Fruit fly (Drosophila melanogaster) whole organism, prepupa: ENCODE results near the gene CG18596.
A peak's percentile ranks its signal among the peaks of the same experiment; 100 is the strongest.

Experiments
- Blimp-1 ChIP-seq: fragments of 200-800 bp; sonication (Bioruptor generic); optimal IDR thresholded peaks from 3 replicates; lab custom pipeline; 2017; ENCODE audit warnings: missing biosample characterization, missing genetic modification characterization, mild to moderate bottlenecking, moderate library complexity, missing genetic modification reagents
- CG10631 ChIP-seq: fragments of 200-800 bp; sonication (Bioruptor generic); optimal IDR thresholded peaks from 2 replicates; lab custom pipeline; 2016; ENCODE audit warnings: missing biosample characterization, missing genetic modification characterization
- CG10669 ChIP-seq: fragments of 200-800 bp; sonication (Bioruptor generic); optimal IDR thresholded peaks from 3 replicates; lab custom pipeline; 2018; ENCODE audit warnings: missing biosample characterization, mild to moderate bottlenecking, missing genetic modification characterization, moderate library complexity
- CG11294 ChIP-seq: fragments of 200-800 bp; sonication (Bioruptor generic); IDR thresholded peaks from 2 replicates; pipeline ENCODE4 v1.3.6; 2022; ENCODE audit warnings: missing biosample characterization, missing genetic modification characterization
- CG11762 ChIP-seq: fragments of 200-800 bp; sonication (Bioruptor generic); optimal IDR thresholded peaks from 3 replicates; lab custom pipeline; 2016; ENCODE audit warnings: missing biosample characterization, missing genetic modification characterization; ENCODE audit not compliant: insufficient read depth
- CG11902 ChIP-seq: fragments of 200-800 bp; sonication (Bioruptor generic); optimal IDR thresholded peaks from 3 replicates; lab custom pipeline; 2016; ENCODE audit warnings: missing biosample characterization, missing genetic modification characterization
- CG15336 ChIP-seq: fragments of 200-800 bp; sonication (Bioruptor generic); IDR thresholded peaks from 2 replicates; pipeline ENCODE4 v1.3.6; 2022; ENCODE audit warnings: missing biosample characterization, missing genetic modification characterization
- CG1621 ChIP-seq: fragments of 200-800 bp; sonication (Bioruptor generic); optimal IDR thresholded peaks from 3 replicates; lab custom pipeline; 2018; ENCODE audit warnings: missing biosample characterization, mild to moderate bottlenecking, missing genetic modification characterization
- CG16779 ChIP-seq: fragments of 200-800 bp; sonication (Bioruptor generic); optimal IDR thresholded peaks from 3 replicates; lab custom pipeline; 2017; ENCODE audit warnings: missing biosample characterization, mild to moderate bottlenecking, missing genetic modification characterization
- CG3032 ChIP-seq: fragments of 200-800 bp; optimal IDR thresholded peaks from 2 replicates; lab custom pipeline; 2019; ENCODE audit warnings: missing biosample characterization, mild to moderate bottlenecking, missing genetic modification characterization, moderate library complexity
- CG31627 ChIP-seq: fragments of 200-800 bp; sonication (Bioruptor generic); optimal IDR thresholded peaks from 3 replicates; lab custom pipeline; 2016; ENCODE audit warnings: missing biosample characterization, missing genetic modification characterization
- CG32006 ChIP-seq: fragments of 200-800 bp; sonication (Bioruptor generic); optimal IDR thresholded peaks from 3 replicates; lab custom pipeline; 2017; ENCODE audit warnings: missing biosample characterization, mild to moderate bottlenecking, missing genetic modification characterization
- CG34406 ChIP-seq: fragments of 200-800 bp; sonication (Bioruptor generic); optimal IDR thresholded peaks from 3 replicates; lab custom pipeline; 2016; ENCODE audit warnings: missing biosample characterization, missing genetic modification characterization
- CG3919 ChIP-seq: fragments of 200-800 bp; sonication (Bioruptor generic); optimal IDR thresholded peaks from 3 replicates; lab custom pipeline; 2016; ENCODE audit warnings: missing biosample characterization, missing genetic modification characterization
- CG4318 ChIP-seq: fragments of 200-800 bp; sonication (Bioruptor generic); optimal IDR thresholded peaks from 3 replicates; lab custom pipeline; 2017; ENCODE audit warnings: missing biosample characterization, mild to moderate bottlenecking, missing genetic modification characterization
- CG6163 ChIP-seq: fragments of 200-800 bp; sonication (Bioruptor generic); IDR thresholded peaks from 3 replicates; pipeline ENCODE4 v1.3.6; 2022; ENCODE audit warnings: missing biosample characterization, missing genetic modification characterization
- CG6276 ChIP-seq: fragments of 200-800 bp; sonication (Bioruptor generic); optimal IDR thresholded peaks from 2 replicates; lab custom pipeline; 2017; ENCODE audit warnings: missing biosample characterization, mild to moderate bottlenecking, missing genetic modification characterization
- CG6792 ChIP-seq: fragments of 200-800 bp; sonication (Bioruptor generic); optimal IDR thresholded peaks from 3 replicates; lab custom pipeline; 2016; ENCODE audit warnings: missing biosample characterization, missing genetic modification characterization
- CG6808 ChIP-seq: fragments of 200-800 bp; sonication (Bioruptor generic); optimal IDR thresholded peaks from 3 replicates; lab custom pipeline; 2017; ENCODE audit warnings: missing biosample characterization, missing genetic modification characterization, mild to moderate bottlenecking, moderate library complexity, missing genetic modification reagents
- CG6854 ChIP-seq: fragments of 200-800 bp; sonication (Bioruptor generic); optimal IDR thresholded peaks from 2 replicates; lab custom pipeline; 2017; ENCODE audit warnings: missing biosample characterization, mild to moderate bottlenecking, missing genetic modification characterization
- CG7368 ChIP-seq: fragments of 200-800 bp; sonication (Bioruptor generic); optimal IDR thresholded peaks from 3 replicates; lab custom pipeline; 2016; ENCODE audit warnings: missing biosample characterization, missing genetic modification characterization
- CG8119 ChIP-seq: fragments of 200-800 bp; sonication (Bioruptor generic); IDR thresholded peaks from 3 replicates; pipeline ENCODE4 v1.3.6; 2022; ENCODE audit warnings: missing biosample characterization, missing genetic modification characterization
- CG8319 ChIP-seq: fragments of 200-800 bp; sonication (Bioruptor generic); optimal IDR thresholded peaks from 3 replicates; lab custom pipeline; 2016; ENCODE audit warnings: missing biosample characterization, missing genetic modification characterization
- CG9139 ChIP-seq: fragments of 200-800 bp; sonication (Bioruptor generic); optimal IDR thresholded peaks from 3 replicates; lab custom pipeline; 2017; ENCODE audit warnings: missing biosample characterization, mild to moderate bottlenecking, missing genetic modification characterization
- Eip75B ChIP-seq: fragments of 200-800 bp; sonication (Bioruptor generic); optimal IDR thresholded peaks from 3 replicates; lab custom pipeline; 2016; ENCODE audit warnings: missing biosample characterization, missing genetic modification characterization
- Eip78C ChIP-seq: fragments of 200-800 bp; sonication (Bioruptor generic); peaks from one replicate; lab custom pipeline; 2016; ENCODE audit warnings: missing biosample characterization, missing genetic modification characterization
- Eip93F ChIP-seq: fragments of 200-800 bp; sonication (Bioruptor generic); optimal IDR thresholded peaks from 2 replicates; lab custom pipeline; 2016; ENCODE audit warnings: missing biosample characterization, mild to moderate bottlenecking, missing genetic modification characterization
- Ets21C ChIP-seq: fragments of 200-800 bp; sonication (Bioruptor generic); optimal IDR thresholded peaks from 3 replicates; lab custom pipeline; 2016; ENCODE audit warnings: missing biosample characterization, missing genetic modification characterization
- Ets96B ChIP-seq: fragments of 200-800 bp; optimal IDR thresholded peaks from 2 replicates; lab custom pipeline; 2019; ENCODE audit warnings: missing biosample characterization, mild to moderate bottlenecking, missing genetic modification characterization, moderate library complexity
- Gug ChIP-seq: fragments of 200-800 bp; sonication (Bioruptor generic); IDR thresholded peaks from 2 replicates; pipeline ENCODE4 v1.3.6; 2022; ENCODE audit warnings: missing biosample characterization, missing genetic modification characterization
- Hr39 ChIP-seq: fragments of 200-800 bp; sonication (Bioruptor generic); optimal IDR thresholded peaks from 2 replicates; lab custom pipeline; 2016; ENCODE audit warnings: missing biosample characterization, missing genetic modification characterization
- Met ChIP-seq: fragments of 200-800 bp; sonication (Bioruptor generic); optimal IDR thresholded peaks from 3 replicates; lab custom pipeline; 2016; ENCODE audit warnings: missing biosample characterization, missing genetic modification characterization
- OdsH ChIP-seq: fragments of 200-800 bp; sonication (Bioruptor generic); optimal IDR thresholded peaks from 3 replicates; lab custom pipeline; 2016; ENCODE audit warnings: missing biosample characterization, missing genetic modification characterization
- Smox ChIP-seq: fragments of 200-800 bp; sonication (Bioruptor generic); optimal IDR thresholded peaks from 3 replicates; lab custom pipeline; 2016; ENCODE audit warnings: missing biosample characterization, missing genetic modification characterization
- Sox102F ChIP-seq: fragments of 200-800 bp; sonication (Bioruptor generic); optimal IDR thresholded peaks from 2 replicates; lab custom pipeline; 2016; ENCODE audit warnings: missing biosample characterization, mild to moderate bottlenecking, missing genetic modification characterization
- Sox14 ChIP-seq: fragments of 200-800 bp; sonication (Bioruptor generic); optimal IDR thresholded peaks from 3 replicates; lab custom pipeline; 2016; ENCODE audit warnings: missing biosample characterization, missing genetic modification characterization
- dac ChIP-seq: fragments of 200-800 bp; sonication (Bioruptor generic); optimal IDR thresholded peaks from 2 replicates; lab custom pipeline; 2017; ENCODE audit warnings: missing biosample characterization, mild to moderate bottlenecking, missing genetic modification characterization
- dsx ChIP-seq: fragments of 200-800 bp; optimal IDR thresholded peaks from 3 replicates; lab custom pipeline; 2019; ENCODE audit warnings: missing biosample characterization, mild to moderate bottlenecking, missing genetic modification characterization, moderate library complexity; ENCODE audit not compliant: poor library complexity, severe bottlenecking
- esn ChIP-seq: fragments of 200-800 bp; sonication (Bioruptor generic); optimal IDR thresholded peaks from 2 replicates; lab custom pipeline; 2016; ENCODE audit warnings: missing biosample characterization, mild to moderate bottlenecking, missing genetic modification characterization, moderate library complexity
- fd59A ChIP-seq: fragments of 200-800 bp; sonication (Bioruptor generic); optimal IDR thresholded peaks from 2 replicates; lab custom pipeline; 2017; ENCODE audit warnings: missing biosample characterization, mild to moderate bottlenecking, missing genetic modification characterization, missing genetic modification reagents
- fkh ChIP-seq: fragments of 200-800 bp; sonication (Bioruptor generic); optimal IDR thresholded peaks from 3 replicates; lab custom pipeline; 2017; ENCODE audit warnings: missing biosample characterization, mild to moderate bottlenecking, missing genetic modification characterization, moderate library complexity
- lz ChIP-seq: fragments of 200-800 bp; sonication (Bioruptor generic); optimal IDR thresholded peaks from 3 replicates; lab custom pipeline; 2016; ENCODE audit warnings: missing biosample characterization, missing genetic modification characterization
- net ChIP-seq: fragments of 200-800 bp; sonication (Bioruptor generic); optimal IDR thresholded peaks from 3 replicates; lab custom pipeline; 2016; ENCODE audit warnings: missing biosample characterization, missing genetic modification characterization
- pdm3 ChIP-seq: fragments of 200-800 bp; sonication (Bioruptor generic); optimal IDR thresholded peaks from 3 replicates; lab custom pipeline; 2016; ENCODE audit warnings: missing biosample characterization, missing genetic modification characterization
- salr ChIP-seq, 2 experiments: fragments of 200-800 bp; sonication (Bioruptor generic); optimal IDR thresholded peaks; 3 replicates each; lab custom pipeline; 2016 to 2018; ENCODE audit warnings: missing biosample characterization in 2 of 2, missing genetic modification characterization in 2 of 2, mild to moderate bottlenecking in 1 of 2
- spab ChIP-seq: fragments of 200-800 bp; sonication (Bioruptor generic); optimal IDR thresholded peaks from 2 replicates; lab custom pipeline; 2017; ENCODE audit warnings: missing biosample characterization, mild to moderate bottlenecking, missing genetic modification characterization, missing genetic modification reagents
- ss ChIP-seq, 2 experiments: fragments of 200-800 bp; sonication (Bioruptor generic); optimal IDR thresholded peaks; 2 replicates in 1 of 2; 3 replicates in 1 of 2; lab custom pipeline; 2017 to 2018; ENCODE audit warnings: mild to moderate bottlenecking in 2 of 2, missing biosample characterization in 2 of 2, missing genetic modification characterization in 2 of 2, moderate library complexity in 1 of 2
- topi ChIP-seq: fragments of 200-800 bp; sonication (Bioruptor generic); optimal IDR thresholded peaks from 3 replicates; lab custom pipeline; 2016; ENCODE audit warnings: missing biosample characterization, missing genetic modification characterization
- vri ChIP-seq: fragments of 200-800 bp; sonication (Bioruptor generic); optimal IDR thresholded peaks from 3 replicates; lab custom pipeline; 2016; ENCODE audit warnings: missing biosample characterization, mild to moderate bottlenecking, missing genetic modification characterization

CG18596 gene

DNA sequence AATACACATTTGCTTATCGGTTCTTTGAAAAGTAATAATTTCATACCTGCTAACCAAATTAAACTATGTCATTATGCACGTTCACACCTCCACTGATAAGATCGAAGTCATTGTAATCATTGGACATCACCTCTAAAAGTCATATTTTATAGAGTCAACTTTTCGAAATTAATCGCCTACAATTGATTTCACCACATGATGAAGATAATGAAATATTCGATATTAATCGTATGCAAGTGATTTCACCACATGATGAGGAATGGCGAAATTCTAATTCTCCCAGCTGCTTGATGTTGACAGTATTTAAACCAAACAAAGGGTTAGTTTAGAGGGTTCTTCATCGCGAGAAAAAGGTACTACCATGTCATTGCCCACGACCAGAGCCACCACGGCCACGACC lies at the start of gene CG18596:
CG18596 (plus strand) TSS at position 250 of the 400 bp plus-strand sequence.
- TF ChIP-seq Hr39 (GFP tag; lab: Kevin White, UChicago) (no peak), CG8319 (GFP tag; lab: Kevin White, UChicago) (no peak)

dm6 chr3R:22328665-22329350 lies 46.9 kb upstream of the CG18596 start, which contains the start of gene CG7080:
TSS of gene CG7080 (plus strand) at chr3R:22329300.
- peak; percentile 4 for TF ChIP-seq CG31627 (GFP tag; lab: Kevin White, UChicago)
- TF ChIP-seq CG16779 (tag; lab: Kevin White, UChicago), result no peak
- TF ChIP-seq Smox (GFP tag; lab: Kevin White, UChicago), result peak; percentile 23
- TF ChIP-seq lz (GFP tag; lab: Kevin White, UChicago), result no peak
- TF ChIP-seq net, result peak; percentile 7
- TF ChIP-seq fd59A, result no peak
- peak; percentile 2 for TF ChIP-seq Blimp-1 (GFP tag; lab: Kevin White, UChicago)
- TF ChIP-seq OdsH (GFP tag; lab: Kevin White, UChicago), result peak; percentile 17
- TF ChIP-seq CG8119 (GFP tag; lab: Robert Waterston, UW), result no peak
- TF ChIP-seq ss (GFP tag; optimal IDR thresholded peaks at IDR 0.05; lab: Kevin White, UChicago), result no peak
- peak; percentile 38 for TF ChIP-seq CG6792 (GFP tag; lab: Kevin White, UChicago)
- no peak for TF ChIP-seq CG15336
- TF ChIP-seq CG9139 (GFP tag; lab: Kevin White, UChicago), result no peak
- peak; percentile 53 for TF ChIP-seq Met (GFP tag; lab: Kevin White, UChicago)
- no peak for TF ChIP-seq Ets96B
- TF ChIP-seq CG11902 (GFP tag; lab: Kevin White, UChicago), result no peak
- peak; percentile 35 for TF ChIP-seq pdm3 (GFP tag; lab: Kevin White, UChicago)
- no peak; the same call in 2 of the 3 replicates for TF ChIP-seq CG6163 (GFP tag; lab: Robert Waterston, UW)
- no peak for TF ChIP-seq CG7368 (GFP tag; lab: Kevin White, UChicago)
- no peak for TF ChIP-seq Ets21C (GFP tag; lab: Kevin White, UChicago)
- no peak for TF ChIP-seq CG6808 (GFP tag; lab: Kevin White, UChicago)
- TF ChIP-seq CG6854, result no peak
- no peak for TF ChIP-seq spab (GFP tag; lab: Kevin White, UChicago)
- no peak for TF ChIP-seq vri (GFP tag; lab: Kevin White, UChicago)
- TF ChIP-seq CG10631 (GFP tag; lab: Kevin White, UChicago), result no peak
- peak; percentile 80 for TF ChIP-seq Eip78C (GFP tag; lab: Kevin White, UChicago)
- no peak for TF ChIP-seq CG4318 (GFP tag; lab: Kevin White, UChicago)
- peak; percentile 36 for TF ChIP-seq Sox102F (GFP tag; lab: Kevin White, UChicago)
- TF ChIP-seq CG1621 (tag; lab: Kevin White, UChicago), result no peak
- TF ChIP-seq dac (GFP tag; lab: Kevin White, UChicago), result no peak
- TF ChIP-seq CG32006 (GFP tag; lab: Kevin White, UChicago), result peak; percentile 20
- peak; percentile 31 for TF ChIP-seq CG3919 (GFP tag; lab: Kevin White, UChicago)
- no peak for TF ChIP-seq Sox14 (GFP tag; lab: Kevin White, UChicago)
- TF ChIP-seq topi (GFP tag; lab: Kevin White, UChicago), result peak; percentile 40
- TF ChIP-seq esn, result peak; percentile 37
- TF ChIP-seq Eip75B (GFP tag; lab: Kevin White, UChicago), result peak; percentile 6
- no peak for TF ChIP-seq Eip93F (GFP tag; lab: Kevin White, UChicago)
- TF ChIP-seq fkh (GFP tag; lab: Kevin White, UChicago), result no peak
- peak; percentile 43 for TF ChIP-seq CG34406 (GFP tag; lab: Kevin White, UChicago)
- no peak for TF ChIP-seq CG6276 (GFP tag; lab: Kevin White, UChicago)
- no peak for TF ChIP-seq CG3032
- TF ChIP-seq CG10669 (GFP tag; lab: Kevin White, UChicago), result peak; percentile 1
- TF ChIP-seq dsx, result no peak
- TF ChIP-seq CG11762, result no peak
- no peak for TF ChIP-seq Gug (GFP tag; lab: Robert Waterston, UW)
- TF ChIP-seq salr (GFP tag; optimal IDR thresholded peaks at IDR 0.05; lab: Kevin White, UChicago), result no peak
- no peak for TF ChIP-seq CG11294
